Worm (Caenorhabditis elegans) whole organism, midembryonic: ENCODE measurements around the gene W04G3.5.

Experiments used
- flt-1 ChIP-seq: fragments of 200-800 bp; sonication (Bioruptor generic); IDR thresholded peaks from 2 replicates; pipeline ENCODE4 v1.3.6; 2022; ENCODE audit warnings: missing genetic modification characterization, missing compliant biosample characterization
- klf-2 ChIP-seq: fragments of 200-800 bp; sonication (Bioruptor generic); conservative IDR thresholded peaks from 2 replicates; pipeline ENCODE4 v1.3.6; 2022; ENCODE audit warnings: missing genetic modification reagents, missing genetic modification characterization, missing compliant biosample characterization
- med-1 ChIP-seq: sonication (generic microtip); optimal IDR thresholded peaks from 2 replicates; lab custom pipeline; 2017; ENCODE audit warnings: missing genetic modification characterization, mild to moderate bottlenecking, missing compliant biosample characterization, antibody characterized with exemption, missing genetic modification reagents; ENCODE audit not compliant: insufficient read depth
- tab-1 ChIP-seq: fragments of 200-800 bp; sonication (Bioruptor generic); IDR thresholded peaks from 2 replicates; pipeline ENCODE4 v1.3.6; 2022; ENCODE audit warnings: missing genetic modification characterization, missing compliant biosample characterization

DNA sequence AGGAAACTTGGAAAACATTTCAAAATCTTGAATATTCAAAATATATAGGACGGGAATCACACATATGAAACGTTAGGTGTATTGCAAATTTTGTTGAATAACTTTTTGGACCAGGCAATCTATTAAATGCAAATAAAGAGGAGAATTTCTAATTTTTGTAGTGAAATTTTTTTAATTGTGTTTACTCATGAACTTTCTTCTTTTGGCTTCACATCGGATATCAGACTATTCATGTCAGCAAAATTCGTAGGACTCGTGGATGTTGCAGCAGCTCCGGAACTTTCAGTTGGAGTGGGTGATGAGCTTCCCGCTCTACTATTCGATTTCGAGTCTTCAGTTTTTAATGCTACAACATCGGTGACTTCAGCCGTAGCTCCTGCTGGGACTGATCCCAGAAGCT, 49.0 kb downstream of the W04G3.5 start:
- no peak for TF ChIP-seq flt-1
- no peak for TF ChIP-seq klf-2
- TF ChIP-seq tab-1 (GFP tag; lab: Robert Waterston, UW), result no peak
- TF ChIP-seq med-1, result no peak
